Worm (Caenorhabditis elegans): Measurements from ENCODE around the gene Y37H2A.13.

Gene Y37H2A.13

ce11 chrV:18138695-18139094 is 4.0 kb upstream of the Y37H2A.13 start, which contains the start of gene Y37H2A.10:
Y37H2A.10 (plus strand) TSS chrV:18138995.
- TF ChIP-seq ceh-82 (tag; optimal IDR thresholded peaks at IDR 0.05) (no peak), nhr-129 (tag; optimal IDR thresholded peaks at IDR 0.05) (no peak), mab-5 (tag; optimal IDR thresholded peaks at IDR 0.05) (no peak), nhr-21 (tag; optimal IDR thresholded peaks at IDR 0.05) (no peak), snpc-4 (tag; optimal IDR thresholded peaks at IDR 0.05) (no peak), unc-62 (GFP tag; optimal IDR thresholded peaks at IDR 0.05) (no peak), dmd-4 (tag; optimal IDR thresholded peaks at IDR 0.05) (no peak)

ce11 chrV:18141161-18141560 is 1.5 kb upstream of the Y37H2A.13 start, which contains the start of gene Y37H2A.11:
Y37H2A.11 (plus strand) TSS chrV:18141461.
- TF ChIP-seq crh-2 (tag; optimal IDR thresholded peaks at IDR 0.05), result no peak
- TF ChIP-seq alr-1 (tag; optimal IDR thresholded peaks at IDR 0.05), result no peak
- no peak for TF ChIP-seq peb-1 (tag; optimal IDR thresholded peaks at IDR 0.05)
- TF ChIP-seq nhr-6 (tag; optimal IDR thresholded peaks at IDR 0.05), result no peak
- no peak for TF ChIP-seq ztf-4 (tag; optimal IDR thresholded peaks at IDR 0.05)
- no peak for TF ChIP-seq lsy-2 (tag; optimal IDR thresholded peaks at IDR 0.05)
- TF ChIP-seq lin-13 (GFP tag; optimal IDR thresholded peaks at IDR 0.05), result no peak
- no peak for TF ChIP-seq ceh-16 (tag; optimal IDR thresholded peaks at IDR 0.05)
- TF ChIP-seq ceh-82 (tag; optimal IDR thresholded peaks at IDR 0.05), result no peak
- no peak for TF ChIP-seq nhr-237 (tag; optimal IDR thresholded peaks at IDR 0.05)
- no peak for TF ChIP-seq nhr-10 (tag; optimal IDR thresholded peaks at IDR 0.05)
- no peak for TF ChIP-seq unc-62 (GFP tag; optimal IDR thresholded peaks at IDR 0.05)
- no peak for TF ChIP-seq snpc-4 (tag; optimal IDR thresholded peaks at IDR 0.05)
- no peak for TF ChIP-seq unc-39 (tag; optimal IDR thresholded peaks at IDR 0.05)

- TF ChIP-seq crh-2 (tag; optimal IDR thresholded peaks at IDR 0.05) (no peak), nhr-11 (tag; optimal IDR thresholded peaks at IDR 0.05) (no peak), nhr-237 (tag; optimal IDR thresholded peaks at IDR 0.05) (no peak), ztf-1 (GFP tag; conservative IDR thresholded peaks at IDR 0.05) (no peak), ztf-11 (tag; optimal IDR thresholded peaks at IDR 0.05) (no peak), alr-1 (tag; optimal IDR thresholded peaks at IDR 0.05) (no peak), sem-4 (tag; optimal IDR thresholded peaks at IDR 0.05) (no peak), lin-39 (tag; optimal IDR thresholded peaks at IDR 0.05) (no peak), zag-1 (tag; optimal IDR thresholded peaks at IDR 0.05) (no peak), ceh-82 (tag; optimal IDR thresholded peaks at IDR 0.05) (no peak), snpc-4 (tag; optimal IDR thresholded peaks at IDR 0.05) (no peak)
Measured at ce11 chrV:18143445-18143844, 796 bp downstream of the Y37H2A.13 start, which contains the start of gene Y37H2A.14. Y37H2A.14 (plus strand) TSS chrV:18143745.

ce11 chrV:18144442-18144841 is 1.8 kb downstream of the Y37H2A.13 start:
- TF ChIP-seq egl-27 (tag; optimal IDR thresholded peaks at IDR 0.05) (no peak), F13H6.1 (tag; optimal IDR thresholded peaks at IDR 0.05) (no peak), nhr-129 (tag; optimal IDR thresholded peaks at IDR 0.05) (no peak)

ce11 chrV:18146077-18146476 is 3.4 kb downstream of the Y37H2A.13 start, which contains the start of gene C14A6.3:
C14A6.3 (plus strand) TSS chrV:18146377.
- TF ChIP-seq nhr-23 (tag; optimal IDR thresholded peaks at IDR 0.05) (no peak), fos-1 (tag; optimal IDR thresholded peaks at IDR 0.05) (peak; percentile 4)

- TF ChIP-seq unc-55 (GFP tag; optimal IDR thresholded peaks at IDR 0.05), result no peak
- TF ChIP-seq dmd-4 (tag; optimal IDR thresholded peaks at IDR 0.05), result no peak
- peak; percentile 13 for TF ChIP-seq sma-9 (GFP tag; optimal IDR thresholded peaks at IDR 0.05)
- TF ChIP-seq sma-9 (tag; optimal IDR thresholded peaks at IDR 0.05), result no peak
Measured at ce11 chrV:18157707-18158106, 15.1 kb downstream of the Y37H2A.13 start, which contains the start of gene clec-48. clec-48 (plus strand) TSS chrV:18158026.

- TF ChIP-seq alr-1 (tag; optimal IDR thresholded peaks at IDR 0.05), result no peak
- TF ChIP-seq mdl-1 (tag; optimal IDR thresholded peaks at IDR 0.05), result no peak
- no peak for TF ChIP-seq nhr-11 (tag; optimal IDR thresholded peaks at IDR 0.05)
- no peak for TF ChIP-seq ztf-4 (tag; optimal IDR thresholded peaks at IDR 0.05)
- TF ChIP-seq sma-9 (GFP tag; optimal IDR thresholded peaks at IDR 0.05), result no peak
- TF ChIP-seq sma-9 (tag; optimal IDR thresholded peaks at IDR 0.05), result no peak
- no peak for TF ChIP-seq lin-39 (tag; optimal IDR thresholded peaks at IDR 0.05)
- no peak for TF ChIP-seq Y55F3AM.14 (GFP tag; optimal IDR thresholded peaks at IDR 0.05)
Measured at ce11 chrV:18158172-18158571, 15.5 kb downstream of the Y37H2A.13 start.
